Fruit fly (Drosophila melanogaster): ENCODE results near the gene Kaz.

The Kaz gene

dm6 chr3R:24809576-24810279 lies 20.0 kb downstream of the Kaz start (continued):
- TF ChIP-seq row (GFP tag; IDR thresholded peaks at IDR 0.05) (0 out of 3 replicates have a peak, but pooled peaks have one; percentile 7), MTF-1 (GFP tag; optimal IDR thresholded peaks at IDR 0.05; ENCODE audit: borderline replicate concordance) (peak; percentile 54), Nf-YA (GFP tag; IDR thresholded peaks at IDR 0.05) (no peak), en (GFP tag; optimal IDR thresholded peaks at IDR 0.05) (no peak), Aef1 (GFP tag; IDR thresholded peaks at IDR 0.05) (no peak), bigmax (GFP tag; optimal IDR thresholded peaks at IDR 0.05) (peak; percentile 12), CG10979 (tag; optimal IDR thresholded peaks at IDR 0.05) (peak; percentile 13), Asciz (GFP tag; optimal IDR thresholded peaks at IDR 0.05) (peak; percentile 92), Dad (GFP tag; optimal IDR thresholded peaks at IDR 0.05) (no peak), grau (tag; optimal IDR thresholded peaks at IDR 0.05) (no peak), CG14667 (GFP tag; IDR thresholded peaks at IDR 0.05) (no peak), CG4328 (GFP tag; optimal IDR thresholded peaks at IDR 0.05) (peak; percentile 61), Spps (tag; optimal IDR thresholded peaks at IDR 0.05) (peak; percentile 41), CG7839 (tag; optimal IDR thresholded peaks at IDR 0.05) (no peak), trem (tag; optimal IDR thresholded peaks at IDR 0.05) (peak; percentile 30), CG6854 (GFP tag; optimal IDR thresholded peaks at IDR 0.05) (peak; percentile 48), az2 (GFP tag; optimal IDR thresholded peaks at IDR 0.05) (no peak), Poxn (GFP tag; IDR thresholded peaks at IDR 0.05) (no peak), Hr78 (GFP tag; optimal IDR thresholded peaks at IDR 0.05) (peak in 1 of 2 experiments; percentile 33), Hr39 (optimal IDR thresholded peaks at IDR 0.05) (no peak), schlank (tag; optimal IDR thresholded peaks at IDR 0.05) (peak; percentile 43), CG12659 (GFP tag; optimal IDR thresholded peaks at IDR 0.05) (peak; percentile 38), CG3838 (GFP tag; optimal IDR thresholded peaks at IDR 0.05) (peak; percentile 37), crol (GFP tag; IDR thresholded peaks at IDR 0.05) (no peak), CG12104 (GFP tag; optimal IDR thresholded peaks at IDR 0.05) (peak; percentile 24), CG12071 (GFP tag; optimal IDR thresholded peaks at IDR 0.05) (peak; percentile 59), CG10462 (GFP tag; optimal IDR thresholded peaks at IDR 0.05) (no peak), CG10565 (GFP tag; optimal IDR thresholded peaks at IDR 0.05) (no peak), CG12744 (GFP tag; optimal IDR thresholded peaks at IDR 0.05) (peak; percentile 10), stwl (tag; optimal IDR thresholded peaks at IDR 0.05) (no peak), Dfd (GFP tag; optimal IDR thresholded peaks at IDR 0.05) (no peak), mirr (GFP tag; optimal IDR thresholded peaks at IDR 0.05) (peak; percentile 39), CG3163 (GFP tag; optimal IDR thresholded peaks at IDR 0.05) (no peak), CG11085 (GFP tag; IDR thresholded peaks at IDR 0.05) (no peak), CG11560 (tag; IDR thresholded peaks at IDR 0.05) (no peak), CG12299 (tag; optimal IDR thresholded peaks at IDR 0.05) (peak; percentile 65), CG7786 (GFP tag; optimal IDR thresholded peaks at IDR 0.05) (no peak), sug (tag; optimal IDR thresholded peaks at IDR 0.05) (peak; percentile 44), Optix (GFP tag; IDR thresholded peaks at IDR 0.05) (no peak), lola (GFP tag; optimal IDR thresholded peaks at IDR 0.05) (peak in 1 of 3 experiments; percentile 2), CG6813 (GFP tag; optimal IDR thresholded peaks at IDR 0.05) (peak; percentile 86), CG10959 (GFP tag; IDR thresholded peaks at IDR 0.05) (no peak), disco-r (GFP tag; optimal IDR thresholded peaks at IDR 0.05) (no peak), ftz-f1 (GFP tag; optimal IDR thresholded peaks at IDR 0.05) (no peak), NFAT (GFP tag; IDR thresholded peaks at IDR 0.05) (no peak), CG1832 (GFP tag; optimal IDR thresholded peaks at IDR 0.05) (no peak), bowl (GFP tag; IDR thresholded peaks at IDR 0.05) (no peak), Vsx1 (GFP tag; optimal IDR thresholded peaks at IDR 0.05) (peak; percentile 67), Mrtf (GFP tag; IDR thresholded peaks at IDR 0.05) (no peak), gt (GFP tag; IDR thresholded peaks at IDR 0.05) (no peak)

Measured in whole organism, embryonic.